Worm (Caenorhabditis elegans) whole organism, midembryonic: ENCODE measurements around the gene C44B7.5.
A peak's percentile ranks its signal among the peaks of the same experiment; 100 is the strongest.

Experiments used
- T22C8.4 ChIP-seq: fragments of 200-800 bp; sonication (Bioruptor generic); IDR thresholded peaks from 2 replicates; pipeline ENCODE4 v1.3.6; 2022; ENCODE audit warnings: missing genetic modification characterization, missing compliant biosample characterization
- cog-1 ChIP-seq: sonication (generic microtip); optimal IDR thresholded peaks from 2 replicates; lab custom pipeline; 2016; ENCODE audit warnings: missing genetic modification characterization, missing compliant biosample characterization
- flt-1 ChIP-seq: fragments of 200-800 bp; sonication (Bioruptor generic); IDR thresholded peaks from 2 replicates; pipeline ENCODE4 v1.3.6; 2022; ENCODE audit warnings: missing genetic modification characterization, missing compliant biosample characterization
- klf-2 ChIP-seq: fragments of 200-800 bp; sonication (Bioruptor generic); conservative IDR thresholded peaks from 2 replicates; pipeline ENCODE4 v1.3.6; 2022; ENCODE audit warnings: missing genetic modification reagents, missing genetic modification characterization, missing compliant biosample characterization
- med-1 ChIP-seq: sonication (generic microtip); optimal IDR thresholded peaks from 2 replicates; lab custom pipeline; 2017; ENCODE audit warnings: missing genetic modification characterization, mild to moderate bottlenecking, missing compliant biosample characterization, antibody characterized with exemption, missing genetic modification reagents; ENCODE audit not compliant: insufficient read depth
- ref-1 ChIP-seq: fragments of 200-800 bp; sonication (Bioruptor generic); conservative IDR thresholded peaks from 2 replicates; pipeline ENCODE4 v1.3.6; 2022; ENCODE audit warnings: missing genetic modification reagents, missing genetic modification characterization, missing compliant biosample characterization
- tab-1 ChIP-seq: fragments of 200-800 bp; sonication (Bioruptor generic); IDR thresholded peaks from 2 replicates; pipeline ENCODE4 v1.3.6; 2022; ENCODE audit warnings: missing genetic modification characterization, missing compliant biosample characterization
- ztf-23 ChIP-seq: fragments of 200-800 bp; sonication (Bioruptor generic); IDR thresholded peaks from 2 replicates; pipeline ENCODE4 v1.3.6; 2022; ENCODE audit warnings: missing genetic modification reagents, missing genetic modification characterization, missing compliant biosample characterization
- ztf-29 ChIP-seq: fragments of 200-800 bp; sonication (Bioruptor generic); IDR thresholded peaks from 2 replicates; pipeline ENCODE4 v1.3.6; 2022; ENCODE audit warnings: missing genetic modification reagents, missing genetic modification characterization, missing compliant biosample characterization

Gene C44B7.5

DNA sequence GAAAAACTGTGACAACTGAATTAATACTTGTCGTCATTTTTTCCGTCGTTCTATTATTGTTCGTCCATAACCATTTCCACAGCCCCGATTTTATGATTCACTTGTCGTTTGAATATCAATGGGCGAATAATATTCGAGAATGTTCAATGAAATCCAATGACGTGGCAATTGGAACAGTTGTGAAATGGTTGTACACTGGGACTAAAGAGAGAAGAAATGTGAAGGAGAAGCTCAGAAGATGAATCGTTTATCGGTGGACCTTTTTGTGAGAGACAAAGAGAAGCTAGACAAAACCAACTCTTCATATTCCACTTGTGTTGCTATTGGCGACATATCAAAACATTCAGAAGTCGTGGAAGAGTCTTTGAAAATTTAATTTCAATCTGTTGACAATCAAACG, 1.6 kb downstream of the C44B7.5 start, which contains the start of gene clhm-1:
Gene clhm-1, minus strand, starts transcription at position 207 of the 400 bp plus-strand sequence.
- no peak for TF ChIP-seq flt-1 (GFP tag; lab: Robert Waterston, UW)
- no peak for TF ChIP-seq ztf-29 (GFP tag; lab: Robert Waterston, UW)
- no peak for TF ChIP-seq klf-2
- no peak for TF ChIP-seq T22C8.4 (GFP tag; lab: Robert Waterston, UW)
- no peak for TF ChIP-seq med-1 (GFP tag; lab: Kevin White, UChicago)
- no peak for TF ChIP-seq ztf-23 (GFP tag; lab: Robert Waterston, UW)

- no peak for TF ChIP-seq ztf-23 (GFP tag; lab: Robert Waterston, UW)
- no peak for TF ChIP-seq cog-1 (tag; lab: Kevin White, UChicago)
- no peak for TF ChIP-seq med-1 (GFP tag; lab: Kevin White, UChicago)
- 0 out of 2 replicates have a peak, but pooled peaks have one; percentile 20 for TF ChIP-seq T22C8.4 (GFP tag; lab: Robert Waterston, UW)
- no peak for TF ChIP-seq flt-1 (GFP tag; lab: Robert Waterston, UW)
- no peak for TF ChIP-seq ref-1 (GFP tag; lab: Robert Waterston, UW)
- no peak for TF ChIP-seq ztf-29 (GFP tag; lab: Robert Waterston, UW)
- TF ChIP-seq klf-2 = no peak
- TF ChIP-seq tab-1 (GFP tag; lab: Robert Waterston, UW) = no peak
Measured at ce11 chrII:6863652-6864051, 8.7 kb downstream of the C44B7.5 start, which contains the start of gene aff-1. TSS of gene aff-1 (minus strand) at chrII:6863752.

ce11 chrII:6860043-6860442, 12.3 kb downstream of the C44B7.5 start:
- TF ChIP-seq flt-1 (GFP tag; lab: Robert Waterston, UW) (no peak), med-1 (GFP tag; lab: Kevin White, UChicago) (no peak), T22C8.4 (GFP tag; lab: Robert Waterston, UW) (no peak), tab-1 (GFP tag; lab: Robert Waterston, UW) (no peak)

DNA sequence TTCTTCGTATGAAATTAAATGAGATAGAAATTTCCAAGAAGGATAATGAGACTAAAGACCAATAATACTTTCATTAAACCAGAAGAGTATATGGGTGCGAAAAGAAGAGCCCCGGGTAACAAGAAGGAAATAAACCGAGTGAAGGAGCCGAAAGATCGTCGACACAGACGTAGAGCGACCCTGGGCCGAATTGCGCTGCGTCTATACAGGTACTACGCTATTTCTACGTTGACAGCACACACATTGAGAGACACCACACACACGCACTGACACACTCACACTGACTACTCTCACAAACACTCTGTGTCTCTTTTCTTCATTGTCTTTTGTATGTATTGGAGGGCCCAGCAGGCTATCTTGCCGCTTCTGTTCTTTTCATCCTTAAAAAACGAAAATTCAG, 13.6 kb downstream of the C44B7.5 start:
- TF ChIP-seq klf-2 = no peak
- TF ChIP-seq ztf-23 (GFP tag; lab: Robert Waterston, UW) = peak; percentile 79
- 0 out of 2 replicates have a peak, but pooled peaks have one; percentile 55 for TF ChIP-seq tab-1 (GFP tag; lab: Robert Waterston, UW)
- peak; percentile 61 for TF ChIP-seq cog-1 (tag; lab: Kevin White, UChicago)

ce11 chrII:6858201-6858600, 14.2 kb downstream of the C44B7.5 start, which contains the start of gene dnj-5:
TSS of gene dnj-5 (minus strand) at chrII:6858301.
- no peak for TF ChIP-seq T22C8.4 (GFP tag; lab: Robert Waterston, UW)
- no peak for TF ChIP-seq cog-1 (tag; lab: Kevin White, UChicago)

DNA sequence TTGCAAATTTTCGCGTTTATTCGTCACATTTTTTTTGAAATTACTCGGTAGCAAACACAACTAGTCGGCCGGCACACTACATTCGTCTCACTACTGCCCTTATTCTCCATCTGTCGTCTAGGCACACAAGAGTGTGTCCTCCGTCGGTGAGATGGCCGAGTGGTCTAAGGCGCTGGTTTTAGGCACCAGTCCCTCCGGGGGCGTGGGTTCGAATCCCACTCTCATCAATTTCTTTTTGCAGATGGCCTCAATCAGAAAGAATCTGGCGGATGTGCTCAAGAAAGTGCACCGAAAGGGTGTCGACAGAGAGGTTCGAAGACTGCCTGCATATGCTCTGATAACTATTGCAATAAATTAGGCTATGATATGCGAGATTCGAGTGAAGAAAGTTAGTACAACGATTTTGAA, 19.3 kb downstream of the C44B7.5 start:
- TF ChIP-seq T22C8.4 (GFP tag; lab: Robert Waterston, UW) (peak; percentile 88), ref-1 (GFP tag; lab: Robert Waterston, UW) (peak; percentile 87), ztf-23 (GFP tag; lab: Robert Waterston, UW) (peak; percentile 88), med-1 (GFP tag; lab: Kevin White, UChicago) (peak; percentile 88), ztf-29 (GFP tag; lab: Robert Waterston, UW) (peak; percentile 87), tab-1 (GFP tag; lab: Robert Waterston, UW) (peak; percentile 95), cog-1 (tag; lab: Kevin White, UChicago) (peak; percentile 74), flt-1 (GFP tag; lab: Robert Waterston, UW) (peak; percentile 98), klf-2 (peak; percentile 81)

ce11 chrII:6851938-6852337, 20.5 kb downstream of the C44B7.5 start, which contains the start of gene C04A2.15:
TSS of gene C04A2.15 (plus strand) at chrII:6852236.
- TF ChIP-seq tab-1 (GFP tag; lab: Robert Waterston, UW) (no peak), cog-1 (tag; lab: Kevin White, UChicago) (no peak), klf-2 (no peak), ztf-29 (GFP tag; lab: Robert Waterston, UW) (no peak), flt-1 (GFP tag; lab: Robert Waterston, UW) (no peak), ztf-23 (GFP tag; lab: Robert Waterston, UW) (no peak), med-1 (GFP tag; lab: Kevin White, UChicago) (no peak), ref-1 (GFP tag; lab: Robert Waterston, UW) (no peak), T22C8.4 (GFP tag; lab: Robert Waterston, UW) (no peak)

DNA sequence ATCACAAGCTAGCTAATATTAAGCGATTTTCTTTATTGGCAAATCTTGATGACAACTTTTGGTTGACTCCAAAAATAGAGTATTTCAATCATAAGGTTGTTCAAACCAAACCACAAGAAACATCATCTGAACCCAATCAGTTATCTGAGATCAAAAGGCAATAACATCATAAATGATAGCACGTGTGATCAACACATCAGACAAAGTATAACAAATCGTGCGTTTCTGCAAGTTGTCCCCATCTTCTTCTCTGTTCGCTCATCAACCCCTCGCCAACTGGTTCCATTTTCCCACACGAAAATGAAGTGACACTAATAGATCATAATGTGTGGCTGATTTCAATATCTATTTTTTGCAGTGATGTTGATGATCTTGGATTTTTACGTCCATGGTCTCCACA, 23.1 kb downstream of the C44B7.5 start:
- TF ChIP-seq T22C8.4 (GFP tag; lab: Robert Waterston, UW) (no peak), med-1 (GFP tag; lab: Kevin White, UChicago) (no peak), cog-1 (tag; lab: Kevin White, UChicago) (no peak)

- no peak for TF ChIP-seq T22C8.4 (GFP tag; lab: Robert Waterston, UW)
- TF ChIP-seq tab-1 (GFP tag; lab: Robert Waterston, UW) = no peak
- TF ChIP-seq ztf-23 (GFP tag; lab: Robert Waterston, UW) = no peak
- no peak for TF ChIP-seq ztf-29 (GFP tag; lab: Robert Waterston, UW)
- no peak for TF ChIP-seq cog-1 (tag; lab: Kevin White, UChicago)
- no peak for TF ChIP-seq med-1 (GFP tag; lab: Kevin White, UChicago)
- TF ChIP-seq klf-2 = no peak
- TF ChIP-seq ref-1 (GFP tag; lab: Robert Waterston, UW) = no peak
- TF ChIP-seq flt-1 (GFP tag; lab: Robert Waterston, UW) = no peak
Measured at ce11 chrII:6847917-6848379, 24.4 kb downstream of the C44B7.5 start, which contains the start of gene tbc-6. TSS of gene tbc-6 (plus strand) at chrII:6848124.

ce11 chrII:6846723-6847122, 25.7 kb downstream of the C44B7.5 start:
- TF ChIP-seq ztf-29 (GFP tag; lab: Robert Waterston, UW) = no peak
